Worm (Caenorhabditis elegans) whole organism, dauer: Measurements from ENCODE around the gene rsf-1.

Source experiments
- unc-62 ChIP-seq: sonication (generic microtip); optimal IDR thresholded peaks from 2 replicates; lab custom pipeline; 2017; ENCODE audit warnings: missing biosample characterization, missing genetic modification reagents, missing genetic modification characterization

rsf-1 gene

ce11 chrII:11305627-11306449, at the start of gene rsf-1:
TSS of gene rsf-1 (plus strand) at chrII:11306399.
- TF ChIP-seq unc-62 (GFP tag; lab: Kevin White, UChicago), result no peak

ce11 chrII:11259766-11260165, 46.4 kb upstream of the rsf-1 start:
- TF ChIP-seq unc-62 (GFP tag; lab: Kevin White, UChicago), result no peak

- no peak for TF ChIP-seq unc-62 (GFP tag; lab: Kevin White, UChicago)
Observed at ce11 chrII:11261173-11261572, 45.0 kb upstream of the rsf-1 start, which contains the start of gene T05B9.1. TSS of gene T05B9.1 (minus strand) at chrII:11261192.

DNA sequence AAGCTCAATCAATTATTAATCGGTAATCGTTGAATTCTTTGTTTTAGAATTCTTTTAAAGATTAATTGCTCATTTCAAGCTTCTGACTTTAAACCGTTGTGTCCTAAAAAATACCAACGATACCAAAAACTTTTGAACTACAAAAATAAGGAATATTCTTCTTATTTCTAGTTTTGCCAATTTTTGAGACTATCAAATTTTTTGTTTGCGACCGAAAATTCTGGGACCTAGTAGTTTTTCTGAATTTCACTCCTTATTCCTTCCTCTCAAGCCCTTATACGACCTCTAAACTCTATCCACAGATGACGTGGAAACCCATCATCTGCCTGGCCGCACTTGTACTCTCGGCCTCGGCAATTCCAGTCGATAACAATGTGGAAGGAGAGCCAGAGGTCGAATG, 37.4 kb upstream of the rsf-1 start, which contains the start of gene cut-1:
Gene cut-1 (plus strand): TSS at position 301 of the 400 bp plus-strand sequence.
- no peak for TF ChIP-seq unc-62 (GFP tag; lab: Kevin White, UChicago)

ce11 chrII:11270829-11271228, 35.4 kb upstream of the rsf-1 start:
- TF ChIP-seq unc-62 (GFP tag; lab: Kevin White, UChicago), result no peak

- no peak for TF ChIP-seq unc-62 (GFP tag; lab: Kevin White, UChicago)
Observed at ce11 chrII:11274876-11275275, 31.3 kb upstream of the rsf-1 start.

ce11 chrII:11275484-11275883, 30.7 kb upstream of the rsf-1 start:
- TF ChIP-seq unc-62 (GFP tag; lab: Kevin White, UChicago), result no peak

DNA sequence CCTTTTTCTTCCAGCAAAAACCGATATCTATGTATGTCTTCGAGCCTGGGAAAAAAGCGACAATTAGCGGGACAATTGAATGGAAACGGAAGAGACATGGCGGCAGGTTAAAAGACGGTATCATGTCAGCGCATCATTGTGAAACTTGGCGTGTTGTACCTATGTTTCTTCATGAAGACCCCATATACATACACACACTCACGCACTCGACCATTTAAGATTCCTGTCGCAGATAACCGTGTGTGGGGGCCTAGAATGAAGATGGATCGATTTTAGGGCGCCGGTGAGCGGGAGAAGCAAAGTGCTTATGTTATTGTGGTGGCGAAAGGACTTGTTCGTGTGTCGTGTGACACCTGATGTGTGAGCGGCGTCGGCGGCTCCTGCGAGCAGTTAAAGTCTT, 29.3 kb upstream of the rsf-1 start:
- TF ChIP-seq unc-62 (GFP tag; lab: Kevin White, UChicago), result no peak

DNA sequence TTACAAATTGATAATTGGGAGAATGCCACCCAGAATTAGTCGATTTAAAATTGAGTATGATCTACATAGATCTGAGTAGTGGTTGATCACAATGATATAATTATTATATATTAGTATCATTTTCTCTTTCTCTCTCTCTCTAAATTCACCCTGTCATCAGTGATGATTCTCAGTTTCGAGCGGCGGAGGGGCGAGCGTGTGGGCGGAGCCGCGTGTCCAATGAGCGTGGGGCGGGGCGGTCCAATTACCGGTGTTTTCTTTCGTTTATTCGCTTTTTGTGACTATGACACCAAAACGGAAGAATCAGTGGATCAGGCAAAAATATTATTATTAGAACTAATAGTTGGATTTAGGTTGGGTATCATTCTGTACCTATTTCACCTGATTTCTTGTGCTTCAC, 26.2 kb upstream of the rsf-1 start:
- no peak for TF ChIP-seq unc-62 (GFP tag; lab: Kevin White, UChicago)

- TF ChIP-seq unc-62 (GFP tag; lab: Kevin White, UChicago), result no peak
Observed at ce11 chrII:11281177-11281576, 25.0 kb upstream of the rsf-1 start.

DNA sequence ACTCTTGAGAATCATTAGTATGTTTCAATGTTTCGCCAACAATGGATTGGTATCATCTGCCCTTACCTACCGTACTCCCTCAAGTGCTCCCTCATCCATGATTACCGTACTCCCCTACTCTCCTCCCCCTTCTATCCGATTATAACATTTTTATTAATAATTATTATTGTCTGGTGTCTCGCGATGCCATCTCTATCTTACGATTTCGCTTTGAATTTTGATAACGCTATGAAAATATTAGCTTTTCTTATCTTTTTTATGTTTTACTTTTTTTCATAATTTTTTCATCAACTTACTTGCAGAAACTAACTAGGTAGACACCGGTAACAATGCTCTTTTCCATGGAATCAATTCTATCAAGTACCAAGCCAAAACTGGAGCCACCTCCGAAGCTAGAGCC, 24.5 kb upstream of the rsf-1 start, which contains the start of gene unc-130:
Gene unc-130 (plus strand): TSS at position 301 of the 400 bp plus-strand sequence.
- TF ChIP-seq unc-62 (GFP tag; lab: Kevin White, UChicago), result no peak

- TF ChIP-seq unc-62 (GFP tag; lab: Kevin White, UChicago), result no peak
Observed at ce11 chrII:11283013-11283412, 23.2 kb upstream of the rsf-1 start.

ce11 chrII:11283803-11284202, 22.4 kb upstream of the rsf-1 start:
- TF ChIP-seq unc-62 (GFP tag; lab: Kevin White, UChicago), result no peak

DNA sequence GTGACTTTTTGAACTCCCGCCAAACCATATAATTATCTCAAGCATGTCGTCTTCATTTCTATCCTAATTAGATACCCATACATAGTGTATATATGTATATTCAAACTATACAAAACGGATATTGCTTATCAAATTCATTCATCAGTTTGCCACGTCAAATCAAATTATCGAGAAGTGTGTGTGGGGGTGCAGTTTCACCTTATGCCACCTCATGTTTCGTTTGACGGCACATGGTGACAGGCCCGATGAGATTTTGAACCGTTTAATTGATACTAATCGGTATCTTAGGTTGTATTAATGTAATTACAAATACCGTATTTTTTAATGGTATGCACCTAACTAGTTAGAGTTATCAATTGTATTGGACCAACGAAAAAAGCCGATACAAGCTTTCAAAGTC, 21.5 kb upstream of the rsf-1 start:
- no peak for TF ChIP-seq unc-62 (GFP tag; lab: Kevin White, UChicago)

DNA sequence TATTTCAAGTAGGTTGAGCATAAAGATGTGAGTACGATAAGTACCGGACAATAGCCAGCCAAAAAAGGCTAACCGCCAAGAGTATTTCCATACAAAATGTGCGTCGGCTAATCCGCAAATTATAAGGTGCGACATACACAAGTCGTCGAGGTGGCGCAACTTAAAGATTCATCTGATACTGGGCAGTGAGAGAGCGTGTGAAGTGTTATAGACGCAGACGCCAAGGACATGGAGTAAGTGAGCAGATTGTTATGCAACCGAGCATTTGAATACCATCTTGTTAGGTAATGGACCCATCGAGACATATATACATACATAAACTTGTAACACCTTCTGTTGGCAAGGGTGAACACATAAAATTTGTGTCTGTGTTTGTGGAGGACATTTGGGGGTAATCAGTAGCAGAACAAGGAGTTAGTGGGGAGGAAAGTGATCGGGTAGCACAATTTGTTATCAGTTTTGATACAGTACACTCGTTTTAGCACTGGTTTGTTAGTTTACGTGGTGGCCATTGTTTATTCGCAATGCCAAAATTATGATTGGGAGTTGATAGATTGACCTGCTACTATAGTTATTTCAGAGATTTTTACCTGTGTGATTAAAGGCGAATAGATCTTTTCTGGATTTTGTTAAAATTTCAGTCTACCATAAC, 20.8 kb upstream of the rsf-1 start:
- TF ChIP-seq unc-62 (GFP tag; lab: Kevin White, UChicago), result no peak

- no peak for TF ChIP-seq unc-62 (GFP tag; lab: Kevin White, UChicago)
Observed at ce11 chrII:11286445-11286844, 19.8 kb upstream of the rsf-1 start.

- TF ChIP-seq unc-62 (GFP tag; lab: Kevin White, UChicago), result no peak
Observed at ce11 chrII:11288148-11288547, 18.1 kb upstream of the rsf-1 start.
